Worm (Caenorhabditis elegans) whole organism, L4/young adult: ENCODE data around the gene F42H10.2.

Experiments
- W03F9.2 ChIP-seq: fragments of 150-350 bp; optimal IDR thresholded peaks from 2 replicates; lab custom pipeline; 2014; ENCODE audit warnings: missing biosample characterization, missing genetic modification characterization
- dao-5 ChIP-seq: sonication (generic microtip); optimal IDR thresholded peaks from 2 replicates; lab custom pipeline; 2016; ENCODE audit warnings: missing genotype, missing genetic modification characterization, moderate library complexity, missing compliant biosample characterization
- him-1 ChIP-seq: sonication (generic microtip); optimal IDR thresholded peaks from 2 replicates; lab custom pipeline; 2016; ENCODE audit warnings: missing genotype, missing genetic modification reagents, missing genetic modification characterization, missing compliant biosample characterization

- TF ChIP-seq dao-5 (no peak), him-1 (tag; lab: Kevin White, UChicago) (peak; percentile 58), W03F9.2 (tag; lab: Kevin White, UChicago) (peak; percentile 96)
Measured at ce11 chrIII:8446940-8447403, 43.4 kb upstream of the F42H10.2 start, which contains the start of gene rpn-3.
